Worm (Caenorhabditis elegans) whole organism, late embryonic: ENCODE data around the gene B0334.10.

Source experiments
- F13H6.1 ChIP-seq: sonication (generic microtip); optimal IDR thresholded peaks from 2 replicates; lab custom pipeline; 2016; ENCODE audit warnings: missing genetic modification characterization, missing compliant biosample characterization
- ama-1 ChIP-seq: fragments of 150-350 bp; optimal IDR thresholded peaks from 2 replicates; lab custom pipeline; 2014
- elt-2 ChIP-seq: sonication (generic microtip); optimal IDR thresholded peaks from 2 replicates; lab custom pipeline; 2016; ENCODE audit warnings: missing genetic modification reagents, missing genetic modification characterization, missing compliant biosample characterization
- nfya-1 ChIP-seq: sonication (generic microtip); optimal IDR thresholded peaks from 2 replicates; lab custom pipeline; 2017; ENCODE audit warnings: missing genetic modification characterization, mild to moderate bottlenecking, missing compliant biosample characterization, antibody characterized with exemption, moderate library complexity
- sdc-2 ChIP-seq: sonication (generic microtip); optimal IDR thresholded peaks from 2 replicates; lab custom pipeline; 2016; ENCODE audit warnings: missing genotype, missing genetic modification characterization, missing compliant biosample characterization
- ttx-3 ChIP-seq: sonication (generic microtip); optimal IDR thresholded peaks from 2 replicates; lab custom pipeline; 2016; ENCODE audit warnings: missing genetic modification reagents, missing genetic modification characterization, missing compliant biosample characterization
- unc-55 ChIP-seq: sonication (generic microtip); optimal IDR thresholded peaks from 2 replicates; lab custom pipeline; 2017; ENCODE audit warnings: missing biosample characterization, missing genetic modification reagents, missing genetic modification characterization

DNA sequence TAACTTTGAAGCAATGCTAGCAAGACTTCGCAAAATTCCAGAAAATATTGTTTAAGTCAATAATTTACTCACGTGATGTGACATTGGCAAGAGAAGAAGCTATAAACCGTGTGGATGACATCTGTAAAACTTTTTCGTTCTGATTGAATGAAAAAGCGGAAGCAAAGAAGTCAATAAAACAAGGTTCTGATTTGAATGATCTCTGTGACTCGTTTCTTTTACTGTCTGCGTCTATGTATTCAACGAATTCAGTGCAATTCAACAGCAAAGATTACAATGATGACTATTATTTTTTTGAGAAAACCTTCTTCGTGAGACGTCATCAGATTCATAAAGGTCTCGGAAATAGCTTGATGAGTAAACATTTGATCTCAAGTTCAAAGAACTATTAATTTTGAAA lies 25.4 kb upstream of the B0334.10 start, which contains the start of gene hacl-1:
- no peak for TF ChIP-seq F13H6.1
- TF ChIP-seq nfya-1 (tag; lab: Kevin White, UChicago), result no peak
- no peak for TF ChIP-seq ama-1 (lab: Kevin White, UChicago)
- TF ChIP-seq sdc-2 (tag; lab: Kevin White, UChicago), result no peak
- peak; percentile 27 for TF ChIP-seq elt-2 (tag; lab: Kevin White, UChicago)
- TF ChIP-seq unc-55, result no peak
- no peak for TF ChIP-seq ttx-3
